Worm (Caenorhabditis elegans) whole organism, midembryonic: Measurements from ENCODE around the gene F41C6.4.

Experiments
- flt-1 ChIP-seq: fragments of 200-800 bp; sonication (Bioruptor generic); IDR thresholded peaks from 2 replicates; pipeline ENCODE4 v1.3.6; 2022; ENCODE audit warnings: missing genetic modification characterization, missing compliant biosample characterization
- ref-1 ChIP-seq: fragments of 200-800 bp; sonication (Bioruptor generic); conservative IDR thresholded peaks from 2 replicates; pipeline ENCODE4 v1.3.6; 2022; ENCODE audit warnings: missing genetic modification reagents, missing genetic modification characterization, missing compliant biosample characterization
- ztf-23 ChIP-seq: fragments of 200-800 bp; sonication (Bioruptor generic); IDR thresholded peaks from 2 replicates; pipeline ENCODE4 v1.3.6; 2022; ENCODE audit warnings: missing genetic modification reagents, missing genetic modification characterization, missing compliant biosample characterization

DNA sequence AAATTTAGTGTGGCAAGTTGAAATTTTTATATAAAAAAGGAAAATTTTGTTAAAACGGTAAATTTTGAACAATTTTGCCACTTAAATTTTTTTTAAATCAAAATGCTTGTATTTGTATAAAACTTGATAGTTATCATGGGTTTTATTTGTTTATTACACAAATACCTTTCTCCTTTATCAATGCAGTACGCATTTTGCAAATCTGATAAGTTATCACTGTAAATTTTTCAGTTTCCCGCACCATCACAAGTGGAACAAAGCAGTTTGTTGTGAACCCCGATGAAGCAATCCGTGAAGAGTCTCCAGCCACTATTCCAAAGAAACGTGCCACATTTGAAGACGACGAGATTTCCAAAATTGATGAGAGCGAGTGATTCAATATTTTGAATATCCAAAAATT is 45.5 kb upstream of the F41C6.4 start:
- TF ChIP-seq ref-1 (GFP tag; lab: Robert Waterston, UW) (no peak), flt-1 (GFP tag; lab: Robert Waterston, UW) (no peak), ztf-23 (GFP tag; lab: Robert Waterston, UW) (no peak)
